Fruit fly (Drosophila melanogaster) whole organism, embryonic: ENCODE measurements around the gene CG18265.
A peak's percentile ranks its signal among the peaks of the same experiment; 100 is the strongest.

ENCODE experiments used
- Adf1 ChIP-seq: fragments of 200-800 bp; sonication (Bioruptor generic); IDR thresholded peaks from 2 replicates; pipeline ENCODE4 v1.3.6; 2022; ENCODE audit warnings: missing biosample characterization, missing genetic modification characterization
- CG10462 ChIP-seq: fragments of 200-800 bp; sonication (Bioruptor generic); optimal IDR thresholded peaks from 2 replicates; lab custom pipeline; 2016; ENCODE audit warnings: missing biosample characterization, missing genetic modification characterization
- CG10654 ChIP-seq: fragments of 200-800 bp; sonication (Bioruptor generic); optimal IDR thresholded peaks from 2 replicates; lab custom pipeline; 2016; ENCODE audit warnings: missing biosample characterization, missing genetic modification characterization
- CG11085 ChIP-seq: fragments of 200-800 bp; sonication (Bioruptor generic); IDR thresholded peaks from 2 replicates; pipeline ENCODE4 v1.3.6; 2022; ENCODE audit warnings: missing biosample characterization, missing genetic modification characterization
- CG12071 ChIP-seq: fragments of 200-800 bp; sonication (Bioruptor generic); optimal IDR thresholded peaks from 3 replicates; lab custom pipeline; 2018; ENCODE audit warnings: missing biosample characterization, mild to moderate bottlenecking, missing genetic modification characterization
- CG12942 ChIP-seq: fragments of 200-800 bp; sonication (Bioruptor generic); optimal IDR thresholded peaks from 3 replicates; lab custom pipeline; 2016; ENCODE audit warnings: missing biosample characterization, missing genetic modification characterization
- CG17361 ChIP-seq: fragments of 200-800 bp; sonication (Bioruptor generic); IDR thresholded peaks from 3 replicates; pipeline ENCODE4 v1.3.6; 2022; ENCODE audit warnings: missing biosample characterization, missing genetic modification characterization
- CG18599 ChIP-seq: fragments of 200-800 bp; sonication (Bioruptor generic); optimal IDR thresholded peaks from 3 replicates; lab custom pipeline; 2017; ENCODE audit warnings: missing biosample characterization, missing genetic modification characterization, mild to moderate bottlenecking, moderate library complexity, missing genetic modification reagents
- CG30020 ChIP-seq: fragments of 200-800 bp; optimal IDR thresholded peaks from 2 replicates; lab custom pipeline; 2019; ENCODE audit warnings: missing biosample characterization, mild to moderate bottlenecking, missing genetic modification characterization, moderate library complexity
- CG3065 ChIP-seq: fragments of 200-800 bp; sonication (Bioruptor generic); optimal IDR thresholded peaks from 2 replicates; lab custom pipeline; 2016; ENCODE audit warnings: missing biosample characterization, missing genetic modification characterization
- CG32532 ChIP-seq: fragments of 200-800 bp; sonication (Bioruptor generic); IDR thresholded peaks from 2 replicates; pipeline ENCODE4 v1.3.6; 2022; ENCODE audit warnings: missing biosample characterization, missing genetic modification characterization
- CG32767 ChIP-seq: fragments of 200-800 bp; sonication (Bioruptor generic); IDR thresholded peaks from 2 replicates; pipeline ENCODE4 v1.3.6; 2022; ENCODE audit warnings: missing biosample characterization, missing genetic modification characterization
- CG42726 ChIP-seq: fragments of 200-800 bp; sonication (Bioruptor generic); IDR thresholded peaks from 2 replicates; pipeline ENCODE4 v1.3.6; 2022; ENCODE audit warnings: missing biosample characterization, missing genetic modification characterization; ENCODE audit not compliant: partially characterized antibody
- CG5180 ChIP-seq: fragments of 200-800 bp; sonication (Bioruptor generic); optimal IDR thresholded peaks from 3 replicates; lab custom pipeline; 2017; ENCODE audit warnings: missing biosample characterization, missing genetic modification characterization, mild to moderate bottlenecking, moderate library complexity, missing genetic modification reagents
- CG6791 ChIP-seq: fragments of 200-800 bp; sonication (Bioruptor generic); IDR thresholded peaks from 3 replicates; pipeline ENCODE4 v1.3.6; 2022; ENCODE audit warnings: missing biosample characterization, missing genetic modification characterization; ENCODE audit not compliant: partially characterized antibody
- CG8290 ChIP-seq, 3 experiments: fragments of 200-800 bp; sonication (Bioruptor generic); optimal IDR thresholded peaks; 2 replicates each; lab custom pipeline; 2016 to 2019; ENCODE audit warnings: missing biosample characterization in 3 of 3, missing genetic modification characterization in 3 of 3, mild to moderate bottlenecking in 2 of 3, moderate library complexity in 1 of 3
- Deaf1 ChIP-seq: fragments of 200-800 bp; optimal IDR thresholded peaks from 3 replicates; lab custom pipeline; 2019; ENCODE audit warnings: missing biosample characterization, mild to moderate bottlenecking, missing genetic modification characterization, moderate library complexity
- Fer3 ChIP-seq: fragments of 200-800 bp; sonication (Bioruptor generic); optimal IDR thresholded peaks from 2 replicates; lab custom pipeline; 2018; ENCODE audit warnings: missing biosample characterization, mild to moderate bottlenecking, missing genetic modification characterization, moderate library complexity
- Jarid2 ChIP-seq: fragments of 200-800 bp; sonication (Bioruptor generic); optimal IDR thresholded peaks from 3 replicates; lab custom pipeline; 2017; ENCODE audit warnings: mild to moderate bottlenecking, missing biosample characterization, missing genetic modification reagents, missing genetic modification characterization
- Med ChIP-seq: fragments of 200-800 bp; sonication (Bioruptor generic); peaks from one replicate; lab custom pipeline; 2016; ENCODE audit warnings: missing biosample characterization, missing genetic modification characterization, mild to moderate bottlenecking, inconsistent platforms, moderate library complexity
- NK7.1 ChIP-seq: fragments of 200-800 bp; sonication (Bioruptor generic); optimal IDR thresholded peaks from 3 replicates; lab custom pipeline; 2016; ENCODE audit warnings: missing biosample characterization, missing genetic modification characterization
- NfI ChIP-seq: fragments of 200-800 bp; sonication (Bioruptor generic); optimal IDR thresholded peaks from 3 replicates; lab custom pipeline; 2018; ENCODE audit warnings: missing biosample characterization, mild to moderate bottlenecking, missing genetic modification characterization, moderate library complexity
- Trl ChIP-seq, 3 experiments: fragments of >200 bp in 2 of 3; fragments of 200-800 bp in 1 of 3; sonication (Bioruptor generic) in 1 of 3; optimal IDR thresholded peaks; 2 replicates in 1 of 3; 3 replicates in 2 of 3; lab custom pipeline; 2016 to 2017; ENCODE audit warnings: missing biosample characterization in 1 of 3, missing genetic modification characterization in 1 of 3
- abd-A ChIP-seq: fragments of 200-800 bp; sonication (Bioruptor generic); optimal IDR thresholded peaks from 3 replicates; lab custom pipeline; 2019; ENCODE audit warnings: missing biosample characterization, mild to moderate bottlenecking, missing genetic modification characterization, moderate library complexity
- chinmo ChIP-seq: fragments of 200-800 bp; sonication (Bioruptor generic); IDR thresholded peaks from 4 replicates; pipeline ENCODE4 v1.3.6; 2022; ENCODE audit warnings: missing biosample characterization, missing genetic modification characterization; ENCODE audit not compliant: partially characterized antibody
- crol ChIP-seq: fragments of 200-800 bp; sonication (Bioruptor generic); IDR thresholded peaks from 2 replicates; pipeline ENCODE4 v1.3.6; 2022; ENCODE audit warnings: missing biosample characterization, missing genetic modification characterization
- ewg ChIP-seq: fragments of 200-800 bp; sonication (Bioruptor generic); optimal IDR thresholded peaks from 3 replicates; lab custom pipeline; 2017; ENCODE audit warnings: mild to moderate bottlenecking, missing biosample characterization, missing genetic modification reagents, missing genetic modification characterization
- lola ChIP-seq, 3 experiments: fragments of >200 bp in 2 of 3; fragments of 200-800 bp in 1 of 3; sonication (Bioruptor generic) in 1 of 3; optimal IDR thresholded peaks; 2 replicates each; lab custom pipeline; 2017 to 2019; ENCODE audit warnings: missing biosample characterization in 3 of 3, missing genetic modification characterization in 3 of 3, mild to moderate bottlenecking in 1 of 3, moderate library complexity in 1 of 3
- nerfin-1 ChIP-seq: fragments of 200-800 bp; sonication (Bioruptor generic); optimal IDR thresholded peaks from 3 replicates; lab custom pipeline; 2019; ENCODE audit warnings: missing biosample characterization, mild to moderate bottlenecking, missing genetic modification characterization, moderate library complexity
- onecut ChIP-seq: fragments of 200-800 bp; sonication (Bioruptor generic); IDR thresholded peaks from 2 replicates; pipeline ENCODE4 v1.3.6; 2022; ENCODE audit warnings: missing biosample characterization, missing genetic modification characterization
- salm ChIP-seq: fragments of 200-800 bp; sonication (Bioruptor generic); optimal IDR thresholded peaks from 2 replicates; lab custom pipeline; 2018; ENCODE audit warnings: missing biosample characterization, mild to moderate bottlenecking, missing genetic modification characterization
- schlank ChIP-seq: fragments of 200-800 bp; sonication (Bioruptor generic); optimal IDR thresholded peaks from 2 replicates; lab custom pipeline; 2018; ENCODE audit warnings: missing biosample characterization, mild to moderate bottlenecking, missing genetic modification characterization
- scrt ChIP-seq: fragments of 200-800 bp; sonication (Bioruptor generic); optimal IDR thresholded peaks from 2 replicates; lab custom pipeline; 2018; ENCODE audit warnings: missing biosample characterization, mild to moderate bottlenecking, missing genetic modification characterization, moderate library complexity
- seq ChIP-seq: fragments of 200-800 bp; sonication (Bioruptor generic); IDR thresholded peaks from 2 replicates; pipeline ENCODE4 v1.3.6; 2022; ENCODE audit warnings: missing biosample characterization, missing genetic modification characterization
- ttk ChIP-seq: fragments of 200-800 bp; sonication (Bioruptor generic); IDR thresholded peaks from 2 replicates; pipeline ENCODE4 v2.1.2; 2022; ENCODE audit warnings: missing biosample characterization, missing genetic modification characterization
- vnd ChIP-seq: fragments of 200-800 bp; sonication (Bioruptor generic); IDR thresholded peaks from 3 replicates; pipeline ENCODE4 v1.3.6; 2022; ENCODE audit warnings: missing biosample characterization, missing genetic modification characterization; ENCODE audit not compliant: partially characterized antibody
- zen2 ChIP-seq: fragments of 200-800 bp; sonication (Bioruptor generic); IDR thresholded peaks from 3 replicates; pipeline ENCODE4 v1.3.6; 2022; ENCODE audit warnings: missing biosample characterization, missing genetic modification characterization; ENCODE audit not compliant: partially characterized antibody

Gene CG18265

DNA sequence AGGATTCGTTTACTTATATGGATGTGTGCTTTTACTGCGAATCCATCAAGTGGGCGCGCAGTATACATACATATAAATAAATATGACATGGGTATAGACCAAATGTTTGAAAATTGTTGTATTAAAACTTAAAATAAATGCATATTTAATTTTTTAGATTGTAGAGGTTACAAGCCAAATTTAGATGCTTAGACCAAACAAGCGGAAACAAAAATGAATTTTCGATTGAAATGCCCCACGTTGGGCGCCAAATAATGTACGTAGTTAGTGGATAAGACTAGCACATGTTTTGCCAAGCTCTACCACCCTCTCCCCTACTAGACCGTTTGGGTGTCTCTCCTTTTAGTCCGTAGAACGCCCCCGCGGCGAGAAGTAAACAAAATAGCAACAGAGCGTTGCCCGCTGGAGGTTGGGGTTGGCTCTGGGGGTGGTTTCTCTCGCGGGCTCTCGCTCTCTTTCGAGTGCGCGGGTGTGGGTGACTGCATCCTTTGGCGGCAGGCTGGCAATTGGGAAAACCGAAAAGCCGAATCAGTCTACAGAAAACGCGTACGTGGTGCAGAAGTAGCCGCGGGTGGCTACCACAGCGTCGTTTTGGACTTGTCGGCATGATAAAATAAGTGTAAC, at the start of gene CG18265:
CG18265 (plus strand) TSS at position 530 of the 624 bp plus-strand sequence.
- TF ChIP-seq CG32532 (GFP tag; lab: Robert Waterston, UW) = 0 out of 2 replicates have a peak, but pooled peaks have one; percentile 25
- peak; percentile 37; the same call in 1 of the 2 replicates for TF ChIP-seq seq (GFP tag; lab: Robert Waterston, UW)
- TF ChIP-seq CG3065 (GFP tag; lab: Kevin White, UChicago) = no peak
- TF ChIP-seq Med (GFP tag; lab: Kevin White, UChicago) = peak; percentile 2
- peak; percentile 38 for TF ChIP-seq Jarid2 (GFP tag; lab: Kevin White, UChicago)
- no peak for TF ChIP-seq CG12942 (GFP tag; lab: Kevin White, UChicago)
- TF ChIP-seq CG32767 (GFP tag; lab: Robert Waterston, UW) = no peak
- TF ChIP-seq CG11085 (GFP tag; lab: Robert Waterston, UW) = no peak
- 0 out of 4 replicates have a peak, but pooled peaks have one; percentile 35 for TF ChIP-seq chinmo (GFP tag; lab: Robert Waterston, UW)
- no peak for TF ChIP-seq CG10462 (GFP tag; lab: Kevin White, UChicago)
- no peak for TF ChIP-seq Fer3
- TF ChIP-seq Deaf1 = peak; percentile 49
- TF ChIP-seq abd-A (tag; lab: Kevin White, UChicago) = peak; percentile 76
- peak; percentile 30 for TF ChIP-seq ewg (GFP tag; lab: Kevin White, UChicago)
- TF ChIP-seq salm (tag; lab: Kevin White, UChicago) = no peak
- TF ChIP-seq CG5180 (GFP tag; lab: Kevin White, UChicago) = peak; percentile 11
- TF ChIP-seq schlank = no peak
- TF ChIP-seq Trl (optimal IDR thresholded peaks at IDR 0.05; lab: Kevin White, UChicago) = peak; percentile 36 to 52
- no peak for TF ChIP-seq Trl (GFP tag; optimal IDR thresholded peaks at IDR 0.05; lab: Kevin White, UChicago)
- peak; percentile 55 for TF ChIP-seq CG18599 (GFP tag; lab: Kevin White, UChicago)
- no peak for TF ChIP-seq CG6791 (GFP tag; lab: Robert Waterston, UW)
- TF ChIP-seq lola (GFP tag; optimal IDR thresholded peaks at IDR 0.05; lab: Kevin White, UChicago) = no peak
- 0 out of 2 replicates have a peak, but pooled peaks have one; percentile 30 for TF ChIP-seq CG42726 (GFP tag; lab: Robert Waterston, UW)
- peak; percentile 71 for TF ChIP-seq CG17361
- TF ChIP-seq CG10654 (GFP tag; lab: Kevin White, UChicago) = no peak
- 0 out of 2 replicates have a peak, but pooled peaks have one; percentile 5 for TF ChIP-seq onecut (GFP tag; lab: Robert Waterston, UW)
- TF ChIP-seq NfI (GFP tag; lab: Kevin White, UChicago) = no peak
- 0 out of 3 replicates have a peak, but pooled peaks have one; percentile 22 for TF ChIP-seq zen2
- no peak for TF ChIP-seq CG8290 (GFP tag; optimal IDR thresholded peaks at IDR 0.05; lab: Kevin White, UChicago)
- peak in 1 of 2 experiments; percentile 5 for TF ChIP-seq CG8290 (tag; optimal IDR thresholded peaks at IDR 0.05; lab: Kevin White, UChicago)
- peak; percentile 91 for TF ChIP-seq scrt (GFP tag; lab: Kevin White, UChicago)
- no peak for TF ChIP-seq CG30020 (tag; lab: Kevin White, UChicago)
- TF ChIP-seq NK7.1 (GFP tag; lab: Kevin White, UChicago) = no peak
- no peak for TF ChIP-seq ttk (GFP tag; lab: Robert Waterston, UW)
- 0 out of 3 replicates have a peak, but pooled peaks have one; percentile 12 for TF ChIP-seq vnd (GFP tag; lab: Robert Waterston, UW)
- TF ChIP-seq Adf1 (GFP tag; lab: Robert Waterston, UW) = no peak; the same call in 1 of the 2 replicates
- peak; percentile 49 for TF ChIP-seq nerfin-1
- TF ChIP-seq CG12071 (GFP tag; lab: Kevin White, UChicago) = no peak
- TF ChIP-seq crol = 0 out of 2 replicates have a peak, but pooled peaks have one; percentile 30
